Fruit fly (Drosophila melanogaster) whole organism, embryonic: ENCODE data around the gene CG7029.

Experiments used
- ATbp ChIP-seq: fragments of 200-800 bp; sonication (Bioruptor generic); optimal IDR thresholded peaks from 2 replicates; lab custom pipeline; 2017; ENCODE audit warnings: missing biosample characterization, mild to moderate bottlenecking, missing genetic modification characterization, missing genetic modification reagents
- B-H2 ChIP-seq: fragments of 200-800 bp; sonication (Bioruptor generic); optimal IDR thresholded peaks from 2 replicates; lab custom pipeline; 2018; ENCODE audit warnings: missing biosample characterization, mild to moderate bottlenecking, missing genetic modification characterization
- CG1024 ChIP-seq: fragments of 200-800 bp; sonication (Bioruptor generic); IDR thresholded peaks from 2 replicates; pipeline ENCODE4 v1.3.6; 2022; ENCODE audit warnings: missing biosample characterization, missing genetic modification characterization
- CG11504 ChIP-seq: fragments of 200-800 bp; sonication (Bioruptor generic); optimal IDR thresholded peaks from 3 replicates; lab custom pipeline; 2019; ENCODE audit warnings: missing biosample characterization, mild to moderate bottlenecking, missing genetic modification characterization, moderate library complexity
- CG12219 ChIP-seq: fragments of 200-800 bp; sonication (Bioruptor generic); optimal IDR thresholded peaks from 3 replicates; lab custom pipeline; 2018; ENCODE audit warnings: missing biosample characterization, mild to moderate bottlenecking, missing genetic modification characterization
- CG17829 ChIP-seq: fragments of 200-800 bp; optimal IDR thresholded peaks from 2 replicates; lab custom pipeline; 2019; ENCODE audit warnings: missing biosample characterization, mild to moderate bottlenecking, missing genetic modification characterization, moderate library complexity
- CG2712 ChIP-seq: fragments of 200-800 bp; optimal IDR thresholded peaks from 3 replicates; lab custom pipeline; 2019; ENCODE audit warnings: missing biosample characterization, mild to moderate bottlenecking, missing genetic modification characterization, moderate library complexity
- CG31224 ChIP-seq: fragments of 200-800 bp; sonication (Bioruptor generic); IDR thresholded peaks from 2 replicates; pipeline ENCODE4 v1.3.6; 2022; ENCODE audit warnings: missing biosample characterization, missing genetic modification characterization
- CG3995 ChIP-seq: fragments of 200-800 bp; sonication (Bioruptor generic); optimal IDR thresholded peaks from 3 replicates; lab custom pipeline; 2016; ENCODE audit warnings: missing biosample characterization, missing genetic modification characterization
- CG4707 ChIP-seq: fragments of 200-800 bp; sonication (Bioruptor generic); optimal IDR thresholded peaks from 2 replicates; lab custom pipeline; 2018; ENCODE audit warnings: missing biosample characterization, mild to moderate bottlenecking, missing genetic modification characterization, moderate library complexity
- CG6272 ChIP-seq: fragments of 200-800 bp; sonication (Bioruptor generic); IDR thresholded peaks from 2 replicates; pipeline ENCODE4 v1.3.6; 2022; ENCODE audit warnings: missing biosample characterization, missing genetic modification characterization
- CG9727 ChIP-seq: fragments of 200-800 bp; sonication (Bioruptor generic); optimal IDR thresholded peaks from 3 replicates; lab custom pipeline; 2017; ENCODE audit warnings: missing biosample characterization, mild to moderate bottlenecking, missing genetic modification characterization
- Chrac-16 ChIP-seq: fragments of 200-800 bp; sonication (Bioruptor generic); optimal IDR thresholded peaks from 3 replicates; lab custom pipeline; 2016; ENCODE audit warnings: missing biosample characterization, missing genetic modification characterization
- Fer1 ChIP-seq: fragments of 200-800 bp; sonication (Bioruptor generic); optimal IDR thresholded peaks from 2 replicates; lab custom pipeline; 2017; ENCODE audit warnings: missing biosample characterization, mild to moderate bottlenecking, missing genetic modification characterization
- Fer2 ChIP-seq: fragments of 200-800 bp; sonication (Bioruptor generic); optimal IDR thresholded peaks from 2 replicates; lab custom pipeline; 2018; ENCODE audit warnings: missing biosample characterization, mild to moderate bottlenecking, missing genetic modification characterization, moderate library complexity
- Hr39 ChIP-seq: fragments of >200 bp; optimal IDR thresholded peaks from 2 replicates; lab custom pipeline; 2017
- Hr78 ChIP-seq, 2 experiments: fragments of 200-800 bp in 1 of 2; fragments of >200 bp in 1 of 2; sonication (Bioruptor generic) in 1 of 2; optimal IDR thresholded peaks; 2 replicates each; lab custom pipeline; 2017 to 2019; ENCODE audit warnings: missing biosample characterization in 2 of 2, missing genetic modification characterization in 2 of 2, mild to moderate bottlenecking in 1 of 2, moderate library complexity in 1 of 2
- NC2β ChIP-seq: fragments of 200-800 bp; sonication (Bioruptor generic); optimal IDR thresholded peaks from 2 replicates; lab custom pipeline; 2016; ENCODE audit warnings: missing biosample characterization, missing genetic modification characterization
- NFAT ChIP-seq: fragments of 200-800 bp; sonication (Bioruptor generic); IDR thresholded peaks from 2 replicates; pipeline ENCODE4 v1.3.6; 2022; ENCODE audit warnings: missing biosample characterization, missing genetic modification characterization
- Poxn ChIP-seq: fragments of 200-800 bp; sonication (Bioruptor generic); IDR thresholded peaks from 2 replicates; pipeline ENCODE4 v1.3.6; 2022; ENCODE audit warnings: missing biosample characterization, missing genetic modification characterization
- Ptx1 ChIP-seq: fragments of 200-800 bp; sonication (Bioruptor generic); IDR thresholded peaks from 2 replicates; pipeline ENCODE4 v1.3.6; 2022; ENCODE audit warnings: missing biosample characterization, missing genetic modification characterization
- Ravus ChIP-seq: fragments of 200-800 bp; sonication (Bioruptor generic); IDR thresholded peaks from 2 replicates; pipeline ENCODE4 v1.3.6; 2022; ENCODE audit warnings: missing biosample characterization, missing genetic modification characterization
- Xrp1 ChIP-seq: fragments of 200-800 bp; sonication (Bioruptor generic); IDR thresholded peaks from 2 replicates; pipeline ENCODE4 v1.3.6; 2022; ENCODE audit warnings: missing biosample characterization, missing genetic modification characterization
- abd-A ChIP-seq: fragments of 200-800 bp; sonication (Bioruptor generic); optimal IDR thresholded peaks from 3 replicates; lab custom pipeline; 2019; ENCODE audit warnings: missing biosample characterization, mild to moderate bottlenecking, missing genetic modification characterization, moderate library complexity
- cas ChIP-seq: fragments of 200-800 bp; sonication (Bioruptor generic); IDR thresholded peaks from 2 replicates; pipeline ENCODE4 v1.3.6; 2022; ENCODE audit warnings: missing biosample characterization, missing genetic modification characterization
- corto ChIP-seq: fragments of 200-800 bp; sonication (Bioruptor generic); optimal IDR thresholded peaks from 2 replicates; lab custom pipeline; 2016; ENCODE audit warnings: missing biosample characterization, mild to moderate bottlenecking, missing genetic modification characterization, moderate library complexity
- crp ChIP-seq, 2 experiments: fragments of 200-800 bp; sonication (Bioruptor generic); optimal IDR thresholded peaks; 2 replicates in 1 of 2; 3 replicates in 1 of 2; lab custom pipeline; 2017; ENCODE audit warnings: missing biosample characterization in 2 of 2, missing genetic modification characterization in 2 of 2, mild to moderate bottlenecking in 1 of 2, moderate library complexity in 1 of 2
- da ChIP-seq: fragments of 200-800 bp; sonication (Bioruptor generic); optimal IDR thresholded peaks from 2 replicates; lab custom pipeline; 2016; ENCODE audit warnings: missing biosample characterization, missing genetic modification characterization
- emc ChIP-seq: fragments of 200-800 bp; sonication (Bioruptor generic); optimal IDR thresholded peaks from 2 replicates; lab custom pipeline; 2016; ENCODE audit warnings: missing biosample characterization, missing genetic modification characterization
- eyg ChIP-seq: fragments of 200-800 bp; sonication (Bioruptor generic); optimal IDR thresholded peaks from 3 replicates; lab custom pipeline; 2016; ENCODE audit warnings: missing biosample characterization, missing genetic modification characterization
- gem ChIP-seq: fragments of 200-800 bp; sonication (Bioruptor generic); optimal IDR thresholded peaks from 2 replicates; lab custom pipeline; 2019; ENCODE audit warnings: missing biosample characterization, mild to moderate bottlenecking, missing genetic modification characterization, moderate library complexity
- her ChIP-seq: fragments of 200-800 bp; sonication (Bioruptor generic); optimal IDR thresholded peaks from 2 replicates; lab custom pipeline; 2016; ENCODE audit warnings: missing biosample characterization, missing genetic modification characterization
- lilli ChIP-seq: fragments of 200-800 bp; sonication (Bioruptor generic); optimal IDR thresholded peaks from 3 replicates; lab custom pipeline; 2016; ENCODE audit warnings: missing biosample characterization, missing genetic modification characterization
- nerfin-1 ChIP-seq: fragments of 200-800 bp; sonication (Bioruptor generic); optimal IDR thresholded peaks from 3 replicates; lab custom pipeline; 2019; ENCODE audit warnings: missing biosample characterization, mild to moderate bottlenecking, missing genetic modification characterization, moderate library complexity
- odd ChIP-seq: fragments of 200-800 bp; sonication (Bioruptor generic); optimal IDR thresholded peaks from 2 replicates; lab custom pipeline; 2017; ENCODE audit warnings: missing biosample characterization, mild to moderate bottlenecking, missing genetic modification characterization
- peb ChIP-seq: fragments of 200-800 bp; sonication (Bioruptor generic); IDR thresholded peaks from 2 replicates; pipeline ENCODE4 v1.3.6; 2022; ENCODE audit warnings: missing biosample characterization, missing genetic modification characterization
- pfk ChIP-seq: fragments of 200-800 bp; sonication (Bioruptor generic); optimal IDR thresholded peaks from 2 replicates; lab custom pipeline; 2018; ENCODE audit warnings: missing biosample characterization, mild to moderate bottlenecking, missing genetic modification characterization, moderate library complexity
- sc ChIP-seq, 3 experiments: fragments of >200 bp in 2 of 3; fragments of 200-800 bp in 1 of 3; sonication (Bioruptor generic) in 1 of 3; optimal IDR thresholded peaks; 2 replicates in 2 of 3; 3 replicates in 1 of 3; lab custom pipeline; 2017; ENCODE audit warnings: mild to moderate bottlenecking in 1 of 3, missing biosample characterization in 1 of 3, missing genetic modification characterization in 1 of 3, missing genetic modification reagents in 1 of 3
- sens ChIP-seq: fragments of 200-800 bp; sonication (Bioruptor generic); peaks from one replicate; lab custom pipeline; 2016; ENCODE audit warnings: missing biosample characterization, missing genetic modification characterization
- sna ChIP-seq: fragments of 200-800 bp; sonication (Bioruptor generic); IDR thresholded peaks from 2 replicates; pipeline ENCODE4 v1.3.6; 2022; ENCODE audit warnings: missing biosample characterization, missing genetic modification characterization; ENCODE audit not compliant: partially characterized antibody
- sob ChIP-seq: fragments of 200-800 bp; sonication (Bioruptor generic); IDR thresholded peaks from 2 replicates; pipeline ENCODE4 v1.3.6; 2022; ENCODE audit warnings: missing biosample characterization, missing genetic modification characterization
- zf30C ChIP-seq: fragments of 200-800 bp; sonication (Bioruptor generic); optimal IDR thresholded peaks from 3 replicates; lab custom pipeline; 2018; ENCODE audit warnings: missing biosample characterization, mild to moderate bottlenecking, missing genetic modification characterization

Gene CG7029

dm6 chr3R:22822729-22823128, 72.0 kb downstream of the CG7029 start (continued):
- TF ChIP-seq CG31224 (GFP tag; lab: Robert Waterston, UW) (no peak), sna (GFP tag; lab: Robert Waterston, UW) (no peak), CG6272 (GFP tag; lab: Robert Waterston, UW) (no peak), CG1024 (no peak), CG9727 (GFP tag; lab: Kevin White, UChicago) (no peak), nerfin-1 (no peak), lilli (no peak), B-H2 (GFP tag; lab: Kevin White, UChicago) (no peak), Ptx1 (GFP tag; lab: Robert Waterston, UW) (no peak), Ravus (GFP tag; lab: Robert Waterston, UW) (no peak), eyg (GFP tag; lab: Kevin White, UChicago) (no peak), corto (no peak), crp (GFP tag; optimal IDR thresholded peaks at IDR 0.05; lab: Kevin White, UChicago) (no peak), CG12219 (GFP tag; lab: Kevin White, UChicago) (no peak), emc (GFP tag; lab: Kevin White, UChicago) (no peak), ATbp (GFP tag; lab: Kevin White, UChicago) (no peak), gem (peak; percentile 51), Fer1 (GFP tag; lab: Kevin White, UChicago) (no peak), sc (optimal IDR thresholded peaks at IDR 0.05; lab: Kevin White, UChicago) (no peak), sc (GFP tag; optimal IDR thresholded peaks at IDR 0.05; lab: Kevin White, UChicago) (no peak), CG3995 (GFP tag; lab: Kevin White, UChicago) (no peak), odd (GFP tag; lab: Kevin White, UChicago) (no peak), NFAT (GFP tag; lab: Robert Waterston, UW) (no peak), Chrac-16 (no peak), her (GFP tag; lab: Kevin White, UChicago) (no peak), Fer2 (tag; lab: Kevin White, UChicago) (no peak), CG17829 (tag; lab: Kevin White, UChicago) (no peak), Poxn (GFP tag; lab: Robert Waterston, UW) (no peak), NC2β (GFP tag; lab: Kevin White, UChicago) (no peak), pfk (GFP tag; lab: Kevin White, UChicago) (no peak), abd-A (tag; lab: Kevin White, UChicago) (peak; percentile 6)
- TF ChIP-seq, all 482 proteins: peak for 42

dm6 chr3R:22833416-22833815, 82.7 kb downstream of the CG7029 start:
- TF ChIP-seq da (GFP tag; lab: Kevin White, UChicago), result no peak
- peak; percentile 67 for TF ChIP-seq Hr39
- no peak for TF ChIP-seq sob
- TF ChIP-seq cas (GFP tag; lab: Robert Waterston, UW), result no peak
- TF ChIP-seq Xrp1 (GFP tag; lab: Robert Waterston, UW), result no peak
- no peak for TF ChIP-seq Hr78 (GFP tag; optimal IDR thresholded peaks at IDR 0.05; lab: Kevin White, UChicago)
- TF ChIP-seq CG4707, result no peak
- TF ChIP-seq CG2712, result no peak
- no peak for TF ChIP-seq zf30C (GFP tag; lab: Kevin White, UChicago)

- TF ChIP-seq CG11504 (tag; lab: Kevin White, UChicago), result peak; percentile 94
- peak; percentile 11 for TF ChIP-seq sens (GFP tag; lab: Kevin White, UChicago)
- no peak for TF ChIP-seq peb (GFP tag; lab: Robert Waterston, UW)
These were observed 88.6 kb downstream of the CG7029 start for dm6 chr3R:22839257-22839656.
